Worm (Caenorhabditis elegans) whole organism, mixed stage, embryonic: ENCODE data around the gene nmgp-1.

Experiments used
- blmp-1 ChIP-seq: fragments of 150-350 bp; optimal IDR thresholded peaks from 2 replicates; lab custom pipeline; 2014; ENCODE audit warnings: missing biosample characterization, missing genetic modification characterization
- ces-1 ChIP-seq: fragments of 150-350 bp; optimal IDR thresholded peaks from 2 replicates; lab custom pipeline; 2014; ENCODE audit warnings: missing biosample characterization, missing genetic modification reagents, missing genetic modification characterization
- elt-3 ChIP-seq: fragments of 150-350 bp; optimal IDR thresholded peaks from 2 replicates; lab custom pipeline; 2014; ENCODE audit warnings: missing biosample characterization, missing genetic modification characterization
- lin-13 ChIP-seq: fragments of 150-350 bp; optimal IDR thresholded peaks from 2 replicates; lab custom pipeline; 2014; ENCODE audit warnings: missing biosample characterization, missing genetic modification characterization
- nhr-12 ChIP-seq: fragments of 150-350 bp; optimal IDR thresholded peaks from 2 replicates; lab custom pipeline; 2014; ENCODE audit warnings: missing biosample characterization, missing genetic modification characterization
- sem-2 ChIP-seq: fragments of 200-800 bp; sonication (Bioruptor generic); optimal IDR thresholded peaks from 2 replicates; lab custom pipeline; 2018; ENCODE audit warnings: mild to moderate bottlenecking, missing genetic modification characterization, missing compliant biosample characterization
- snpc-4 ChIP-seq: fragments of 150-350 bp; optimal IDR thresholded peaks from 2 replicates; lab custom pipeline; 2014; ENCODE audit warnings: missing biosample characterization, missing genetic modification characterization
- tbx-8 ChIP-seq: fragments of 200-800 bp; sonication (Bioruptor generic); optimal IDR thresholded peaks from 2 replicates; lab custom pipeline; 2018; ENCODE audit warnings: mild to moderate bottlenecking, missing genetic modification characterization, moderate library complexity, missing compliant biosample characterization
- unc-120 ChIP-seq: sonication (generic microtip); optimal IDR thresholded peaks from 2 replicates; lab custom pipeline; 2017; ENCODE audit warnings: missing genetic modification characterization, missing compliant biosample characterization; ENCODE audit not compliant: poor library complexity, severe bottlenecking
- unc-62 ChIP-seq: fragments of 150-350 bp; optimal IDR thresholded peaks from 2 replicates; lab custom pipeline; 2014; ENCODE audit warnings: missing biosample characterization, missing genetic modification reagents, missing genetic modification characterization
- zip-8 ChIP-seq: fragments of 150-350 bp; optimal IDR thresholded peaks from 2 replicates; lab custom pipeline; 2014; ENCODE audit warnings: missing biosample characterization, missing genetic modification characterization

- TF ChIP-seq lin-13 (tag; lab: Kevin White, UChicago) (no peak), nhr-12 (no peak), snpc-4 (tag; lab: Kevin White, UChicago) (no peak), unc-62 (GFP tag; lab: Kevin White, UChicago) (no peak), elt-3 (tag; lab: Kevin White, UChicago) (no peak), tbx-8 (GFP tag; lab: Kevin White, UChicago) (no peak), unc-120 (tag; lab: Kevin White, UChicago) (no peak), blmp-1 (tag; lab: Kevin White, UChicago) (no peak), sem-2 (no peak), zip-8 (tag; lab: Kevin White, UChicago) (no peak), ces-1 (GFP tag; lab: Kevin White, UChicago) (no peak)
These were observed 16.5 kb upstream of the nmgp-1 start, which contains the start of gene tat-4 for ce11 chrII:6244171-6244570.
